Fruit fly (Drosophila melanogaster): ENCODE data around the gene mnd.
A peak's percentile ranks its signal among the peaks of the same experiment; 100 is the strongest.

The mnd gene

dm6 chr3L:14968553-14968952, 16.3 kb upstream of the mnd start:
- TF ChIP-seq CG1621 (tag; optimal IDR thresholded peaks at IDR 0.05) (no peak), vri (GFP tag; optimal IDR thresholded peaks at IDR 0.05) (no peak), svp (GFP tag) (peak; percentile 28), Blimp-1 (GFP tag; optimal IDR thresholded peaks at IDR 0.05) (no peak)

dm6 chr3L:14969171-14969570, 15.7 kb upstream of the mnd start, which contains the start of gene Tom:
Tom (plus strand) TSS chr3L:14969344.
- TF ChIP-seq net (GFP tag; optimal IDR thresholded peaks at IDR 0.05) (no peak), acj6 (GFP tag; optimal IDR thresholded peaks at IDR 0.05) (no peak), Ets21C (GFP tag; optimal IDR thresholded peaks at IDR 0.05) (no peak), cyc (GFP tag; optimal IDR thresholded peaks at IDR 0.05) (no peak), salr (GFP tag; optimal IDR thresholded peaks at IDR 0.05) (no peak), CG6854 (GFP tag; optimal IDR thresholded peaks at IDR 0.05) (no peak), dsx (GFP tag; optimal IDR thresholded peaks at IDR 0.05; ENCODE audit: poor library complexity, severe bottlenecking) (peak; percentile 80), Sox102F (GFP tag; optimal IDR thresholded peaks at IDR 0.05) (peak; percentile 38), achi (GFP tag; optimal IDR thresholded peaks at IDR 0.05) (no peak), ss (GFP tag; optimal IDR thresholded peaks at IDR 0.05) (peak in 1 of 2 experiments; percentile 37), CG34406 (GFP tag; optimal IDR thresholded peaks at IDR 0.05) (no peak), fkh (GFP tag; optimal IDR thresholded peaks at IDR 0.05) (no peak)

dm6 chr3L:14970213-14970612, 14.7 kb upstream of the mnd start:
- TF ChIP-seq CG31627 (GFP tag; optimal IDR thresholded peaks at IDR 0.05) = no peak
- TF ChIP-seq Sox102F (GFP tag; optimal IDR thresholded peaks at IDR 0.05) = no peak
- TF ChIP-seq Ets96B (tag; optimal IDR thresholded peaks at IDR 0.05) = no peak
- TF ChIP-seq topi (GFP tag; optimal IDR thresholded peaks at IDR 0.05) = no peak
- TF ChIP-seq vri (GFP tag; optimal IDR thresholded peaks at IDR 0.05) = no peak
- TF ChIP-seq CG10669 (GFP tag; optimal IDR thresholded peaks at IDR 0.05) = no peak
- TF ChIP-seq CG8319 (GFP tag; optimal IDR thresholded peaks at IDR 0.05) = no peak
- TF ChIP-seq CG6792 (GFP tag; optimal IDR thresholded peaks at IDR 0.05) = no peak
- no peak for TF ChIP-seq Blimp-1 (GFP tag; optimal IDR thresholded peaks at IDR 0.05)
- no peak for TF ChIP-seq OdsH (GFP tag; optimal IDR thresholded peaks at IDR 0.05)
- TF ChIP-seq CG6163 (GFP tag; IDR thresholded peaks at IDR 0.05) = no peak
- TF ChIP-seq fd59A (GFP tag; optimal IDR thresholded peaks at IDR 0.05) = no peak
- no peak for TF ChIP-seq pdm3 (GFP tag; optimal IDR thresholded peaks at IDR 0.05)
- TF ChIP-seq salr (GFP tag; optimal IDR thresholded peaks at IDR 0.05) = no peak
- TF ChIP-seq CG32006 (GFP tag; optimal IDR thresholded peaks at IDR 0.05) = no peak

- peak; percentile 51 for TF ChIP-seq CG31627 (GFP tag; optimal IDR thresholded peaks at IDR 0.05)
- no peak for TF ChIP-seq CG6163 (GFP tag; IDR thresholded peaks at IDR 0.05)
- peak; percentile 74 for TF ChIP-seq svp (GFP tag)
- TF ChIP-seq topi (GFP tag; optimal IDR thresholded peaks at IDR 0.05) = peak; percentile 11
- TF ChIP-seq salr (GFP tag; optimal IDR thresholded peaks at IDR 0.05) = no peak
- no peak for TF ChIP-seq achi (GFP tag; optimal IDR thresholded peaks at IDR 0.05)
- peak; percentile 37 for TF ChIP-seq Met (GFP tag; optimal IDR thresholded peaks at IDR 0.05)
- no peak for TF ChIP-seq CG10631 (GFP tag; optimal IDR thresholded peaks at IDR 0.05)
- TF ChIP-seq CG6792 (GFP tag; optimal IDR thresholded peaks at IDR 0.05) = no peak
- peak; percentile 16 for TF ChIP-seq fkh (GFP tag; optimal IDR thresholded peaks at IDR 0.05)
- peak; percentile 0 for TF ChIP-seq OdsH (GFP tag; optimal IDR thresholded peaks at IDR 0.05)
- peak; percentile 11 for TF ChIP-seq Smox (GFP tag; optimal IDR thresholded peaks at IDR 0.05)
- peak; percentile 46 for TF ChIP-seq Hr39 (GFP tag; optimal IDR thresholded peaks at IDR 0.05)
- TF ChIP-seq Sox102F (GFP tag; optimal IDR thresholded peaks at IDR 0.05) = peak; percentile 40
- peak; percentile 3 for TF ChIP-seq vri (GFP tag; optimal IDR thresholded peaks at IDR 0.05)
- peak; percentile 42 for TF ChIP-seq esn (GFP tag; optimal IDR thresholded peaks at IDR 0.05)
Measured at dm6 chr3L:14971893-14972624, 12.8 kb upstream of the mnd start.

All from whole organism, prepupa.